Worm (Caenorhabditis elegans): Measurements from ENCODE around the gene Y51H4A.6.

The Y51H4A.6 gene

ce11 chrIV:16491411-16492036 is 41.9 kb upstream of the Y51H4A.6 start (continued):
- TF ChIP-seq K11D2.4 (GFP tag; IDR thresholded peaks at IDR 0.05) (0 out of 2 replicates have a peak, but pooled peaks have one; percentile 43), lin-40 (tag; optimal IDR thresholded peaks at IDR 0.05) (peak; percentile 72), ZK185.1 (tag; optimal IDR thresholded peaks at IDR 0.05; ENCODE audit: poor library complexity, severe bottlenecking) (peak; percentile 55), Y53G8AR.9 (GFP tag; conservative IDR thresholded peaks at IDR 0.05) (0 out of 2 replicates have a peak, but pooled peaks have one; percentile 26)

- TF ChIP-seq dox-1 (GFP tag; IDR thresholded peaks at IDR 0.05): peak; percentile 80
- no peak for TF ChIP-seq rpc-1 (optimal IDR thresholded peaks at IDR 0.05)
- TF ChIP-seq rpc-1 (tag; optimal IDR thresholded peaks at IDR 0.05): no peak
- TF ChIP-seq gei-17 (GFP tag; optimal IDR thresholded peaks at IDR 0.05): peak; percentile 30
- peak; percentile 78 for TF ChIP-seq egrh-3 (GFP tag; IDR thresholded peaks at IDR 0.05)
- no peak for TF ChIP-seq aptf-3 (GFP tag; IDR thresholded peaks at IDR 0.05)
- TF ChIP-seq ekl-4 (GFP tag; IDR thresholded peaks at IDR 0.05): peak; percentile 74; the same call in 1 of the 2 replicates
- peak; percentile 33 for TF ChIP-seq tlf-1 (GFP tag; optimal IDR thresholded peaks at IDR 0.05)
- TF ChIP-seq B0035.1 (tag; optimal IDR thresholded peaks at IDR 0.05): peak; percentile 5
- no peak for TF ChIP-seq F49E8.2 (tag; optimal IDR thresholded peaks at IDR 0.05; ENCODE audit: insufficient read depth)
- TF ChIP-seq atf-7 (tag; optimal IDR thresholded peaks at IDR 0.05): peak; percentile 72
- peak; percentile 75; the same call in 1 of the 2 replicates for TF ChIP-seq let-526 (GFP tag; IDR thresholded peaks at IDR 0.05)
- TF ChIP-seq rec-8 (tag; optimal IDR thresholded peaks at IDR 0.05): no peak
- TF ChIP-seq hlh-26 (GFP tag; conservative IDR thresholded peaks at IDR 0.05): no peak
- TF ChIP-seq sdz-38 (tag; optimal IDR thresholded peaks at IDR 0.05): no peak
- TF ChIP-seq chd-7 (tag; optimal IDR thresholded peaks at IDR 0.05): peak; percentile 55
- TF ChIP-seq mes-4 (tag; optimal IDR thresholded peaks at IDR 0.05): no peak
- TF ChIP-seq lin-54 (GFP tag; optimal IDR thresholded peaks at IDR 0.05): peak; percentile 52
- TF ChIP-seq K12H6.12 (tag; optimal IDR thresholded peaks at IDR 0.05): peak; percentile 86
- TF ChIP-seq F55B11.4 (tag; optimal IDR thresholded peaks at IDR 0.05; ENCODE audit: borderline replicate concordance, insufficient read depth): no peak
- TF ChIP-seq zfh-2 (GFP tag; conservative IDR thresholded peaks at IDR 0.05): peak; percentile 98
- peak; percentile 11 for TF ChIP-seq F23B12.7 (tag; optimal IDR thresholded peaks at IDR 0.05; ENCODE audit: insufficient read depth)
- TF ChIP-seq nfya-2 (GFP tag; IDR thresholded peaks at IDR 0.05): no peak
- no peak for TF ChIP-seq F33H1.4 (GFP tag; IDR thresholded peaks at IDR 0.05)
- no peak for TF ChIP-seq nhr-120 (GFP tag; IDR thresholded peaks at IDR 0.05)
- no peak for TF ChIP-seq dpff-1 (tag; optimal IDR thresholded peaks at IDR 0.05)
- peak; percentile 41; the same call in 1 of the 2 replicates for TF ChIP-seq bed-2 (GFP tag; IDR thresholded peaks at IDR 0.05)
- TF ChIP-seq B0336.3 (GFP tag; IDR thresholded peaks at IDR 0.05): peak; percentile 57; the same call in 1 of the 2 replicates
- TF ChIP-seq aptf-2 (GFP tag; conservative IDR thresholded peaks at IDR 0.05): no peak
- TF ChIP-seq athp-1 (tag; optimal IDR thresholded peaks at IDR 0.05): no peak
- peak; percentile 66 for TF ChIP-seq lin-26 (GFP tag; IDR thresholded peaks at IDR 0.05)
- TF ChIP-seq Y56A3A.18 (GFP tag; IDR thresholded peaks at IDR 0.05): peak; percentile 49; the same call in 1 of the 2 replicates
- TF ChIP-seq F22D6.2 (tag; optimal IDR thresholded peaks at IDR 0.05): peak; percentile 9
- TF ChIP-seq K11D2.4 (GFP tag; IDR thresholded peaks at IDR 0.05): peak; percentile 66; the same call in 1 of the 2 replicates
- peak; percentile 14 for TF ChIP-seq unc-62 (GFP tag; optimal IDR thresholded peaks at IDR 0.05)
- TF ChIP-seq F57C9.4 (tag; optimal IDR thresholded peaks at IDR 0.05): no peak
- no peak for TF ChIP-seq madf-8 (GFP tag; conservative IDR thresholded peaks at IDR 0.05)
- peak; percentile 89 for TF ChIP-seq madf-10 (tag; optimal IDR thresholded peaks at IDR 0.05)
- TF ChIP-seq xnd-1 (tag; optimal IDR thresholded peaks at IDR 0.05): no peak
- TF ChIP-seq hsf-1 (GFP tag; IDR thresholded peaks at IDR 0.05): no peak
- TF ChIP-seq rcor-1 (GFP tag; IDR thresholded peaks at IDR 0.05): peak; percentile 34; the same call in 1 of the 2 replicates
- TF ChIP-seq tbx-9 (tag; optimal IDR thresholded peaks at IDR 0.05; ENCODE audit: borderline replicate concordance): no peak
- no peak for TF ChIP-seq dpl-1 (GFP tag; optimal IDR thresholded peaks at IDR 0.05)
Observed at ce11 chrIV:16492327-16492726, 41.1 kb upstream of the Y51H4A.6 start.
